Worm (Caenorhabditis elegans) whole organism, L1 larva: ENCODE results near the gene cec-4.

Source experiments
- C04F5.9 ChIP-seq: sonication (generic microtip); optimal IDR thresholded peaks from 2 replicates; lab custom pipeline; 2016; ENCODE audit warnings: missing genetic modification characterization, missing compliant biosample characterization
- F16B12.6 ChIP-seq: fragments of 150-350 bp; optimal IDR thresholded peaks from 2 replicates; lab custom pipeline; 2014; ENCODE audit warnings: missing biosample characterization, missing genetic modification characterization
- Y116A8C.19 ChIP-seq: sonication (generic microtip); optimal IDR thresholded peaks from 2 replicates; lab custom pipeline; 2016; ENCODE audit warnings: missing compliant biosample characterization, missing genetic modification characterization, borderline replicate concordance
- alr-1 ChIP-seq: fragments of 200-800 bp; sonication (Bioruptor generic); optimal IDR thresholded peaks from 2 replicates; lab custom pipeline; 2018; ENCODE audit warnings: borderline replicate concordance, mild to moderate bottlenecking, missing genetic modification characterization, missing compliant biosample characterization
- ceh-88 ChIP-seq: fragments of 200-800 bp; sonication (Bioruptor generic); IDR thresholded peaks from 2 replicates; pipeline ENCODE4 v1.3.6; 2022; ENCODE audit warnings: missing genetic modification characterization, missing compliant biosample characterization
- dpl-1 ChIP-seq, 3 experiments: fragments of 150-350 bp in 2 of 3; sonication (generic microtip) in 1 of 3; optimal IDR thresholded peaks; 2 replicates each; lab custom pipeline; 2014 to 2017; ENCODE audit warnings: missing biosample characterization in 3 of 3, missing genetic modification characterization in 3 of 3, missing genetic modification reagents in 3 of 3
- efl-1 ChIP-seq, 4 experiments: fragments of 150-350 bp; optimal IDR thresholded peaks in 3 of 4; peaks in 1 of 4; 1 replicate in 1 of 4; 2 replicates in 3 of 4; lab custom pipeline; 2014; ENCODE audit warnings: missing biosample characterization in 2 of 4, missing genetic modification characterization in 2 of 4, missing genetic modification reagents in 2 of 4
- efl-3 ChIP-seq: fragments of 200-800 bp; sonication (Bioruptor generic); optimal IDR thresholded peaks from 2 replicates; lab custom pipeline; 2018; ENCODE audit warnings: mild to moderate bottlenecking, missing genetic modification characterization, missing compliant biosample characterization
- egl-13 ChIP-seq: sonication (generic microtip); optimal IDR thresholded peaks from 2 replicates; lab custom pipeline; 2016; ENCODE audit warnings: missing genotype, missing genetic modification reagents, missing genetic modification characterization, missing compliant biosample characterization
- egl-27 ChIP-seq, 2 experiments: fragments of 150-350 bp in 1 of 2; sonication (generic microtip); optimal IDR thresholded peaks; 3 replicates each; lab custom pipeline; 2017 to 2018; ENCODE audit warnings: missing biosample characterization in 2 of 2, missing genetic modification characterization in 2 of 2, missing genetic modification reagents in 2 of 2
- elt-2 ChIP-seq: sonication (generic microtip); optimal IDR thresholded peaks from 2 replicates; lab custom pipeline; 2016; ENCODE audit warnings: missing genetic modification characterization, mild to moderate bottlenecking, inconsistent platforms, missing compliant biosample characterization, missing genetic modification reagents
- elt-3 ChIP-seq, 6 experiments: fragments of 150-350 bp in 1 of 6; sonication (generic microtip); optimal IDR thresholded peaks; 2 replicates each; lab custom pipeline; 2017 to 2018; ENCODE audit warnings: missing biosample characterization in 6 of 6, missing genetic modification characterization in 6 of 6, inconsistent platforms in 1 of 6
- fkh-4 ChIP-seq: sonication (generic microtip); optimal IDR thresholded peaks from 2 replicates; lab custom pipeline; 2016; ENCODE audit warnings: missing compliant biosample characterization, missing genetic modification characterization, borderline replicate concordance
- fkh-8 ChIP-seq: sonication (generic microtip); optimal IDR thresholded peaks from 2 replicates; lab custom pipeline; 2016; ENCODE audit warnings: mild to moderate bottlenecking, missing genetic modification characterization, missing compliant biosample characterization
- fos-1 ChIP-seq: fragments of 150-350 bp; optimal IDR thresholded peaks from 2 replicates; lab custom pipeline; 2014; ENCODE audit warnings: missing biosample characterization, missing genetic modification characterization
- irx-1 ChIP-seq: sonication (generic microtip); optimal IDR thresholded peaks from 2 replicates; lab custom pipeline; 2016; ENCODE audit warnings: missing genetic modification characterization, missing compliant biosample characterization
- jun-1 ChIP-seq: fragments of 150-350 bp; optimal IDR thresholded peaks from 2 replicates; lab custom pipeline; 2014; ENCODE audit warnings: missing biosample characterization, missing genetic modification reagents, missing genetic modification characterization
- lin-14 ChIP-seq: fragments of 200-800 bp; sonication (Bioruptor generic); optimal IDR thresholded peaks from 2 replicates; lab custom pipeline; 2018; ENCODE audit warnings: mild to moderate bottlenecking, missing genetic modification characterization, moderate library complexity, missing compliant biosample characterization
- lin-35 ChIP-seq, 2 experiments: fragments of 150-350 bp; optimal IDR thresholded peaks; 2 replicates each; lab custom pipeline; 2014; ENCODE audit warnings: missing biosample characterization in 2 of 2, missing genetic modification characterization in 2 of 2, missing genetic modification reagents in 2 of 2
- lsy-2 ChIP-seq, 2 experiments: fragments of 150-350 bp; optimal IDR thresholded peaks; 2 replicates each; lab custom pipeline; 2014; ENCODE audit warnings: missing biosample characterization in 2 of 2, missing genetic modification characterization in 2 of 2
- mef-2 ChIP-seq: fragments of 150-350 bp; optimal IDR thresholded peaks from 2 replicates; lab custom pipeline; 2014; ENCODE audit warnings: missing biosample characterization, missing genetic modification characterization
- nhr-12 ChIP-seq: sonication (generic microtip); optimal IDR thresholded peaks from 2 replicates; lab custom pipeline; 2017; ENCODE audit warnings: missing biosample characterization, missing genetic modification characterization
- nhr-20 ChIP-seq: sonication (generic microtip); optimal IDR thresholded peaks from 2 replicates; lab custom pipeline; 2016; ENCODE audit warnings: mild to moderate bottlenecking, missing genetic modification characterization, missing compliant biosample characterization
- nhr-71 ChIP-seq: sonication (generic microtip); optimal IDR thresholded peaks from 2 replicates; lab custom pipeline; 2016; ENCODE audit warnings: mild to moderate bottlenecking, missing genetic modification characterization, moderate library complexity, missing compliant biosample characterization
- nhr-90 ChIP-seq: sonication (generic microtip); optimal IDR thresholded peaks from 2 replicates; lab custom pipeline; 2016; ENCODE audit warnings: mild to moderate bottlenecking, missing genetic modification characterization, missing compliant biosample characterization; ENCODE audit not compliant: poor library complexity
- pax-3 ChIP-seq: fragments of 200-800 bp; sonication (Bioruptor generic); optimal IDR thresholded peaks from 2 replicates; lab custom pipeline; 2018; ENCODE audit warnings: mild to moderate bottlenecking, missing genetic modification characterization, moderate library complexity, missing compliant biosample characterization
- rnt-1 ChIP-seq: sonication (generic microtip); optimal IDR thresholded peaks from 2 replicates; lab custom pipeline; 2016; ENCODE audit warnings: mild to moderate bottlenecking, missing genetic modification characterization, moderate library complexity, missing compliant biosample characterization
- snpc-4 ChIP-seq: fragments of 150-350 bp; optimal IDR thresholded peaks from 2 replicates; lab custom pipeline; 2014; ENCODE audit warnings: missing biosample characterization, missing genetic modification characterization
- snu-23 ChIP-seq: sonication (generic microtip); optimal IDR thresholded peaks from 2 replicates; lab custom pipeline; 2016; ENCODE audit warnings: missing genetic modification characterization, missing compliant biosample characterization
- tlp-1 ChIP-seq: fragments of 150-350 bp; optimal IDR thresholded peaks from 2 replicates; lab custom pipeline; 2014; ENCODE audit warnings: missing biosample characterization, missing genetic modification characterization
- zag-1 ChIP-seq: fragments of 150-350 bp; optimal IDR thresholded peaks from 2 replicates; lab custom pipeline; 2014; ENCODE audit warnings: missing biosample characterization, missing genetic modification characterization
- ztf-11 ChIP-seq, 2 experiments: sonication (generic microtip); optimal IDR thresholded peaks; 2 replicates each; lab custom pipeline; 2016 to 2017; ENCODE audit warnings: missing genetic modification characterization in 2 of 2, missing biosample characterization in 1 of 2, missing compliant biosample characterization in 1 of 2
- ztf-4 ChIP-seq: fragments of 150-350 bp; optimal IDR thresholded peaks from 2 replicates; lab custom pipeline; 2014; ENCODE audit warnings: missing biosample characterization, missing genetic modification characterization

Gene cec-4

ce11 chrIV:7552958-7553553, 22.5 kb upstream of the cec-4 start, which contains the start of gene dif-1 (continued):
- TF ChIP-seq pax-3 (tag; lab: Kevin White, UChicago), result no peak
- no peak for TF ChIP-seq ztf-4 (tag; lab: Kevin White, UChicago)
- peak; percentile 48 for TF ChIP-seq nhr-20
- TF ChIP-seq zag-1, result no peak
- TF ChIP-seq F16B12.6, result peak; percentile 4
- TF ChIP-seq jun-1 (tag; lab: Kevin White, UChicago), result no peak
- no peak for TF ChIP-seq snpc-4 (tag; lab: Kevin White, UChicago)
- TF ChIP-seq lin-14 (GFP tag; lab: Kevin White, UChicago), result peak; percentile 73
- TF ChIP-seq efl-3 (GFP tag; lab: Kevin White, UChicago), result no peak
- no peak for TF ChIP-seq nhr-90 (tag; lab: Kevin White, UChicago)
- no peak for TF ChIP-seq dpl-1 (GFP tag; optimal IDR thresholded peaks at IDR 0.05; lab: Kevin White, UChicago)
- TF ChIP-seq elt-2 (tag; lab: Kevin White, UChicago), result peak; percentile 65
- TF ChIP-seq egl-27 (tag; optimal IDR thresholded peaks at IDR 0.05; lab: Kevin White, UChicago), result no peak
- TF ChIP-seq alr-1 (tag; lab: Kevin White, UChicago), result no peak
- TF ChIP-seq mef-2, result no peak
- no peak for TF ChIP-seq fkh-4
- peak; percentile 58 for TF ChIP-seq snu-23
- no peak for TF ChIP-seq fos-1
- no peak for TF ChIP-seq tlp-1
- no peak for TF ChIP-seq ztf-11 (tag; optimal IDR thresholded peaks at IDR 0.05; lab: Kevin White, UChicago)
- TF ChIP-seq rnt-1 (tag; lab: Kevin White, UChicago), result peak; percentile 31
- no peak for TF ChIP-seq Y116A8C.19
- no peak for TF ChIP-seq egl-13 (tag; lab: Kevin White, UChicago)
- TF ChIP-seq ceh-88 (GFP tag; lab: Robert Waterston, UW), result no peak
- TF ChIP-seq, all 84 proteins: peak for 13

ce11 chrIV:7554351-7554750, 21.2 kb upstream of the cec-4 start, which contains the start of gene F49E8.6:
F49E8.6 (minus strand) TSS chrIV:7554667.
- TF ChIP-seq dpl-1 (GFP tag; optimal IDR thresholded peaks at IDR 0.05; lab: Kevin White, UChicago) (peak in 1 of 3 experiments; percentile 2), lsy-2 (tag; optimal IDR thresholded peaks at IDR 0.05; lab: Kevin White, UChicago) (peak in 1 of 2 experiments; percentile 33), irx-1 (tag; lab: Kevin White, UChicago) (no peak), lin-35 (GFP tag; optimal IDR thresholded peaks at IDR 0.05; lab: Kevin White, UChicago) (no peak), elt-3 (tag; optimal IDR thresholded peaks at IDR 0.05; lab: Kevin White, UChicago) (no peak), nhr-71 (tag; lab: Kevin White, UChicago) (peak; percentile 19), fkh-8 (tag; lab: Kevin White, UChicago) (peak; percentile 81), lin-14 (GFP tag; lab: Kevin White, UChicago) (peak; percentile 30)
- TF ChIP-seq, all 84 proteins: peak for 5

ce11 chrIV:7556265-7556866, 19.2 kb upstream of the cec-4 start, which contains the start of the genes F49E8.7, F49E8.8 and nprl-2:
F49E8.7 (minus strand) TSS chrIV:7556365.
F49E8.8 (plus strand) TSS chrIV:7556637.
nprl-2 (plus strand) TSS chrIV:7556816.
- TF ChIP-seq nhr-12 (tag; lab: Kevin White, UChicago) (no peak), F16B12.6 (peak; percentile 61), efl-1 (optimal IDR thresholded peaks at IDR 0.05; lab: Kevin White, UChicago) (no peak), efl-1 (GFP tag; optimal IDR thresholded peaks at IDR 0.05 in 1 of 2; lab: Kevin White, UChicago) (peak in 1 of 2 experiments; percentile 22)

- no peak for TF ChIP-seq C04F5.9 (tag; lab: Kevin White, UChicago)
Measured at ce11 chrIV:7558653-7559052, 16.9 kb upstream of the cec-4 start.
